Fruit fly (Drosophila melanogaster): ENCODE results near the gene CG8925.

dm6 chr3R:16224415-16225165, 52.8 kb downstream of the CG8925 start:
- TF ChIP-seq Jra (GFP tag; optimal IDR thresholded peaks at IDR 0.05) (peak; percentile 74), Myc (optimal IDR thresholded peaks at IDR 0.05) (no peak), Dfd (GFP tag; optimal IDR thresholded peaks at IDR 0.05) (no peak), br (GFP tag; optimal IDR thresholded peaks at IDR 0.05) (peak; percentile 89), h (GFP tag; optimal IDR thresholded peaks at IDR 0.05) (peak; percentile 94), dsf (GFP tag; optimal IDR thresholded peaks at IDR 0.05; ENCODE audit: borderline replicate concordance) (peak; percentile 68), dmrt93B (GFP tag; optimal IDR thresholded peaks at IDR 0.05) (peak; percentile 73), pan (optimal IDR thresholded peaks at IDR 0.05) (no peak), lola (GFP tag; optimal IDR thresholded peaks at IDR 0.05) (no peak), ey (GFP tag; optimal IDR thresholded peaks at IDR 0.05) (peak; percentile 94), Hr78 (GFP tag; optimal IDR thresholded peaks at IDR 0.05) (no peak), psq (GFP tag; optimal IDR thresholded peaks at IDR 0.05) (peak; percentile 79)

All from whole organism, wandering third instar larva.